Fruit fly (Drosophila melanogaster) whole organism, embryonic: Measurements from ENCODE around the gene CG7183.

Experiments used
- ATbp ChIP-seq: fragments of 200-800 bp; sonication (Bioruptor generic); optimal IDR thresholded peaks from 2 replicates; lab custom pipeline; 2017; ENCODE audit warnings: missing biosample characterization, mild to moderate bottlenecking, missing genetic modification characterization, missing genetic modification reagents
- Aef1 ChIP-seq: fragments of 200-800 bp; sonication (Bioruptor generic); IDR thresholded peaks from 3 replicates; pipeline ENCODE4 v1.3.6; 2022; ENCODE audit warnings: missing biosample characterization, missing genetic modification characterization
- Antp ChIP-seq: fragments of 200-800 bp; sonication (Bioruptor generic); optimal IDR thresholded peaks from 3 replicates; lab custom pipeline; 2016; ENCODE audit warnings: missing biosample characterization, missing genetic modification characterization
- Asciz ChIP-seq: fragments of 200-800 bp; sonication (Bioruptor generic); optimal IDR thresholded peaks from 2 replicates; lab custom pipeline; 2017; ENCODE audit warnings: missing biosample characterization, mild to moderate bottlenecking, missing genetic modification characterization, missing genetic modification reagents
- CG10431 ChIP-seq: fragments of 200-800 bp; sonication (Bioruptor generic); optimal IDR thresholded peaks from 3 replicates; lab custom pipeline; 2018; ENCODE audit warnings: missing biosample characterization, mild to moderate bottlenecking, missing genetic modification characterization
- CG10462 ChIP-seq: fragments of 200-800 bp; sonication (Bioruptor generic); optimal IDR thresholded peaks from 2 replicates; lab custom pipeline; 2016; ENCODE audit warnings: missing biosample characterization, missing genetic modification characterization
- CG10979 ChIP-seq: fragments of 200-800 bp; sonication (Bioruptor generic); optimal IDR thresholded peaks from 2 replicates; lab custom pipeline; 2018; ENCODE audit warnings: missing biosample characterization, mild to moderate bottlenecking, missing genetic modification characterization, moderate library complexity
- CG11398 ChIP-seq: fragments of 200-800 bp; sonication (Bioruptor generic); optimal IDR thresholded peaks from 2 replicates; lab custom pipeline; 2016; ENCODE audit warnings: missing biosample characterization, missing genetic modification characterization
- CG11723 ChIP-seq: fragments of 200-800 bp; sonication (Bioruptor generic); optimal IDR thresholded peaks from 2 replicates; lab custom pipeline; 2017; ENCODE audit warnings: missing biosample characterization, mild to moderate bottlenecking, missing genetic modification characterization
- CG13287 ChIP-seq: fragments of 200-800 bp; sonication (Bioruptor generic); IDR thresholded peaks from 2 replicates; pipeline ENCODE4 v1.3.6; 2022; ENCODE audit warnings: missing biosample characterization, missing genetic modification characterization; ENCODE audit not compliant: partially characterized antibody
- CG14860 ChIP-seq: fragments of 200-800 bp; sonication (Bioruptor generic); IDR thresholded peaks from 3 replicates; pipeline ENCODE4 v1.3.6; 2022; ENCODE audit warnings: missing biosample characterization, missing genetic modification characterization; ENCODE audit not compliant: partially characterized antibody
- CG17385 ChIP-seq: fragments of 200-800 bp; sonication (Bioruptor generic); optimal IDR thresholded peaks from 3 replicates; lab custom pipeline; 2018; ENCODE audit warnings: missing biosample characterization, mild to moderate bottlenecking, missing genetic modification characterization
- CG18599 ChIP-seq: fragments of 200-800 bp; sonication (Bioruptor generic); optimal IDR thresholded peaks from 3 replicates; lab custom pipeline; 2017; ENCODE audit warnings: missing biosample characterization, missing genetic modification characterization, mild to moderate bottlenecking, moderate library complexity, missing genetic modification reagents
- CG18764 ChIP-seq: fragments of 200-800 bp; sonication (Bioruptor generic); optimal IDR thresholded peaks from 3 replicates; lab custom pipeline; 2016; ENCODE audit warnings: missing biosample characterization, missing genetic modification characterization
- CG3281 ChIP-seq: fragments of 200-800 bp; sonication (Bioruptor generic); optimal IDR thresholded peaks from 3 replicates; lab custom pipeline; 2017; ENCODE audit warnings: missing biosample characterization, mild to moderate bottlenecking, missing genetic modification characterization
- CG3838 ChIP-seq: fragments of 200-800 bp; sonication (Bioruptor generic); optimal IDR thresholded peaks from 3 replicates; lab custom pipeline; 2016; ENCODE audit warnings: missing biosample characterization, missing genetic modification characterization
- CG42726 ChIP-seq: fragments of 200-800 bp; sonication (Bioruptor generic); IDR thresholded peaks from 2 replicates; pipeline ENCODE4 v1.3.6; 2022; ENCODE audit warnings: missing biosample characterization, missing genetic modification characterization; ENCODE audit not compliant: partially characterized antibody
- CG43689 ChIP-seq: fragments of 200-800 bp; sonication (Bioruptor generic); IDR thresholded peaks from 2 replicates; pipeline ENCODE4 v1.3.6; 2022; ENCODE audit warnings: missing biosample characterization, missing genetic modification characterization
- CG5180 ChIP-seq: fragments of 200-800 bp; sonication (Bioruptor generic); optimal IDR thresholded peaks from 3 replicates; lab custom pipeline; 2017; ENCODE audit warnings: missing biosample characterization, missing genetic modification characterization, mild to moderate bottlenecking, moderate library complexity, missing genetic modification reagents
- CG7271 ChIP-seq: fragments of 200-800 bp; sonication (Bioruptor generic); optimal IDR thresholded peaks from 2 replicates; lab custom pipeline; 2018; ENCODE audit warnings: missing biosample characterization, mild to moderate bottlenecking, missing genetic modification characterization, moderate library complexity
- CG7786 ChIP-seq: fragments of 200-800 bp; sonication (Bioruptor generic); optimal IDR thresholded peaks from 2 replicates; lab custom pipeline; 2016; ENCODE audit warnings: missing biosample characterization, missing genetic modification characterization
- CG7963 ChIP-seq: fragments of 200-800 bp; sonication (Bioruptor generic); IDR thresholded peaks from 3 replicates; pipeline ENCODE4 v1.3.6; 2022; ENCODE audit warnings: missing biosample characterization, missing genetic modification characterization; ENCODE audit not compliant: partially characterized antibody
- D19A ChIP-seq: fragments of 200-800 bp; optimal IDR thresholded peaks from 3 replicates; lab custom pipeline; 2019; ENCODE audit warnings: missing biosample characterization, mild to moderate bottlenecking, missing genetic modification characterization, moderate library complexity
- Dek ChIP-seq: fragments of 200-800 bp; sonication (Bioruptor generic); optimal IDR thresholded peaks from 3 replicates; lab custom pipeline; 2019; ENCODE audit warnings: missing biosample characterization, mild to moderate bottlenecking, missing genetic modification characterization, moderate library complexity
- E2f1 ChIP-seq: fragments of 200-800 bp; sonication (Bioruptor generic); IDR thresholded peaks from 2 replicates; pipeline ENCODE4 v1.3.6; 2022; ENCODE audit warnings: missing biosample characterization, missing genetic modification characterization
- HLH3B ChIP-seq: fragments of 200-800 bp; sonication (Bioruptor generic); IDR thresholded peaks from 2 replicates; pipeline ENCODE4 v1.3.6; 2022; ENCODE audit warnings: missing biosample characterization, missing genetic modification characterization
- HLHmδ ChIP-seq: fragments of 200-800 bp; sonication (Bioruptor generic); optimal IDR thresholded peaks from 2 replicates; lab custom pipeline; 2018; ENCODE audit warnings: missing biosample characterization, mild to moderate bottlenecking, missing genetic modification characterization, moderate library complexity
- Hr51 ChIP-seq, 2 experiments: fragments of 200-800 bp; sonication (Bioruptor generic); optimal IDR thresholded peaks; 2 replicates in 1 of 2; 3 replicates in 1 of 2; lab custom pipeline; 2016 to 2018; ENCODE audit warnings: missing biosample characterization in 2 of 2, missing genetic modification characterization in 2 of 2, mild to moderate bottlenecking in 1 of 2, moderate library complexity in 1 of 2
- MTF-1 ChIP-seq: fragments of 200-800 bp; sonication (Bioruptor generic); optimal IDR thresholded peaks from 2 replicates; lab custom pipeline; 2018; ENCODE audit warnings: missing biosample characterization, mild to moderate bottlenecking, missing genetic modification characterization, borderline replicate concordance
- Xrp1 ChIP-seq: fragments of 200-800 bp; sonication (Bioruptor generic); IDR thresholded peaks from 2 replicates; pipeline ENCODE4 v1.3.6; 2022; ENCODE audit warnings: missing biosample characterization, missing genetic modification characterization
- YL-1 ChIP-seq: fragments of 200-800 bp; sonication (Bioruptor generic); optimal IDR thresholded peaks from 3 replicates; lab custom pipeline; 2017; ENCODE audit warnings: missing biosample characterization, mild to moderate bottlenecking, missing genetic modification characterization
- amos ChIP-seq: fragments of 200-800 bp; sonication (Bioruptor generic); IDR thresholded peaks from 2 replicates; pipeline ENCODE4 v1.3.6; 2022; ENCODE audit warnings: missing biosample characterization, missing genetic modification characterization; ENCODE audit not compliant: partially characterized antibody
- bab2 ChIP-seq: fragments of 200-800 bp; sonication (Bioruptor generic); optimal IDR thresholded peaks from 2 replicates; lab custom pipeline; 2016; ENCODE audit warnings: missing biosample characterization, missing genetic modification characterization
- danr ChIP-seq: fragments of 200-800 bp; sonication (Bioruptor generic); IDR thresholded peaks from 2 replicates; pipeline ENCODE4 v1.3.6; 2022; ENCODE audit warnings: missing biosample characterization, missing genetic modification characterization
- dati ChIP-seq: fragments of 200-800 bp; sonication (Bioruptor generic); IDR thresholded peaks from 2 replicates; pipeline ENCODE4 v1.3.6; 2022; ENCODE audit warnings: missing biosample characterization, missing genetic modification characterization
- dysf ChIP-seq: fragments of 200-800 bp; sonication (Bioruptor generic); IDR thresholded peaks from 3 replicates; pipeline ENCODE4 v1.3.6; 2022; ENCODE audit warnings: missing biosample characterization, missing genetic modification characterization
- eyg ChIP-seq: fragments of 200-800 bp; sonication (Bioruptor generic); optimal IDR thresholded peaks from 3 replicates; lab custom pipeline; 2016; ENCODE audit warnings: missing biosample characterization, missing genetic modification characterization
- gem ChIP-seq: fragments of 200-800 bp; sonication (Bioruptor generic); optimal IDR thresholded peaks from 2 replicates; lab custom pipeline; 2019; ENCODE audit warnings: missing biosample characterization, mild to moderate bottlenecking, missing genetic modification characterization, moderate library complexity
- klu ChIP-seq: fragments of 200-800 bp; sonication (Bioruptor generic); IDR thresholded peaks from 2 replicates; pipeline ENCODE4 v1.3.6; 2022; ENCODE audit warnings: missing biosample characterization, missing genetic modification characterization
- lbe ChIP-seq: fragments of 200-800 bp; sonication (Bioruptor generic); optimal IDR thresholded peaks from 2 replicates; lab custom pipeline; 2016; ENCODE audit warnings: missing biosample characterization, mild to moderate bottlenecking, missing genetic modification characterization
- mam ChIP-seq: fragments of 200-800 bp; sonication (Bioruptor generic); optimal IDR thresholded peaks from 3 replicates; lab custom pipeline; 2016; ENCODE audit warnings: missing biosample characterization, missing genetic modification characterization
- nau ChIP-seq: fragments of 200-800 bp; sonication (Bioruptor generic); optimal IDR thresholded peaks from 3 replicates; lab custom pipeline; 2017; ENCODE audit warnings: missing biosample characterization, mild to moderate bottlenecking, missing genetic modification characterization, missing genetic modification reagents
- oc ChIP-seq: fragments of 200-800 bp; sonication (Bioruptor generic); optimal IDR thresholded peaks from 2 replicates; lab custom pipeline; 2018; ENCODE audit warnings: missing biosample characterization, mild to moderate bottlenecking, missing genetic modification characterization, moderate library complexity
- pan ChIP-seq, 4 experiments: fragments of >200 bp in 3 of 4; fragments of 200-800 bp in 1 of 4; sonication (Bioruptor generic) in 1 of 4; optimal IDR thresholded peaks in 3 of 4; IDR thresholded peaks in 1 of 4; 2 replicates each; pipeline versions ENCODE4 v1.3.6 to Lab custom; 2017 to 2022; ENCODE audit warnings: missing biosample characterization in 2 of 4, missing genetic modification characterization in 2 of 4, mixed read lengths in 1 of 4
- row ChIP-seq: fragments of 200-800 bp; sonication (Bioruptor generic); IDR thresholded peaks from 3 replicates; pipeline ENCODE4 v1.3.6; 2022; ENCODE audit warnings: missing biosample characterization, missing genetic modification characterization
- salm ChIP-seq: fragments of 200-800 bp; sonication (Bioruptor generic); optimal IDR thresholded peaks from 2 replicates; lab custom pipeline; 2018; ENCODE audit warnings: missing biosample characterization, mild to moderate bottlenecking, missing genetic modification characterization
- sens ChIP-seq: fragments of 200-800 bp; sonication (Bioruptor generic); peaks from one replicate; lab custom pipeline; 2016; ENCODE audit warnings: missing biosample characterization, missing genetic modification characterization
- twi ChIP-seq: fragments of 200-800 bp; optimal IDR thresholded peaks from 2 replicates; lab custom pipeline; 2019; ENCODE audit warnings: missing biosample characterization, mild to moderate bottlenecking, missing genetic modification characterization, moderate library complexity
- yki ChIP-seq: fragments of >200 bp; optimal IDR thresholded peaks from 3 replicates; lab custom pipeline; 2018
- zf30C ChIP-seq: fragments of 200-800 bp; sonication (Bioruptor generic); optimal IDR thresholded peaks from 3 replicates; lab custom pipeline; 2018; ENCODE audit warnings: missing biosample characterization, mild to moderate bottlenecking, missing genetic modification characterization

The CG7183 gene

DNA sequence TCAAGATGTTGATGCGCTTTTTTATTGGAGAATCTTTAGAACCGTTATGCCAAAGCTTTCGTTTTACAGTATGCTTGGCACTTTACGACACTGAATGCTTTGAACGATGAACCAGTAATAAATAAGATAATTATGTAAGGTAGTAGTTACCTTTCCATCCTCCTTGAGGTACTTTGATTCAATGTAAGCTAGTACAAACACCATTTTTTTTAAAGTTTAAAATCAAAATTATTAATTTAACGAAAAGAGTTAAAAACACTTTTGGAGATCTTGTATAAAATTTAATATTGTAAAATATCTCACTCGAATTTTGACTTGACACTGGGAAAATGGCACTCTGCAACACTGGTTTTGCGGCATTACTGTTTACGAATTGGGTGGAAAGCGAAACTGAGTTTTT lies 35.1 kb downstream of the CG7183 start, which contains the start of the genes Arp5 and CG7208 (continued):
- TF ChIP-seq CG14860 = no peak
- peak; percentile 38; the same call in 1 of the 2 replicates for TF ChIP-seq amos (GFP tag; lab: Robert Waterston, UW)
- peak; percentile 70 for TF ChIP-seq Dek (tag; lab: Kevin White, UChicago)
- no peak for TF ChIP-seq MTF-1 (GFP tag; lab: Kevin White, UChicago)
- peak; percentile 60; the same call in 1 of the 2 replicates for TF ChIP-seq klu (GFP tag; lab: Robert Waterston, UW)
- TF ChIP-seq salm (tag; lab: Kevin White, UChicago) = peak; percentile 5
- 0 out of 2 replicates have a peak, but pooled peaks have one; percentile 30 for TF ChIP-seq E2f1 (GFP tag; lab: Robert Waterston, UW)
- no peak for TF ChIP-seq D19A (tag; lab: Kevin White, UChicago)
- peak; percentile 67 for TF ChIP-seq Xrp1 (GFP tag; lab: Robert Waterston, UW)
- TF ChIP-seq CG11723 (GFP tag; lab: Kevin White, UChicago) = no peak
- no peak for TF ChIP-seq HLHmδ (GFP tag; lab: Kevin White, UChicago)
- TF ChIP-seq CG18764 (GFP tag; lab: Kevin White, UChicago) = peak; percentile 52
- TF ChIP-seq CG13287 (GFP tag; lab: Robert Waterston, UW) = peak; percentile 59
- peak; percentile 70 for TF ChIP-seq dysf (GFP tag; lab: Robert Waterston, UW)
- TF ChIP-seq mam (GFP tag; lab: Kevin White, UChicago) = peak; percentile 70
- TF ChIP-seq CG17385 = peak; percentile 63
- TF ChIP-seq HLH3B (GFP tag; lab: Robert Waterston, UW) = no peak
- TF ChIP-seq twi (tag; lab: Kevin White, UChicago) = peak; percentile 37
- TF ChIP-seq bab2 = peak; percentile 59
- no peak for TF ChIP-seq CG5180 (GFP tag; lab: Kevin White, UChicago)
- peak; percentile 58 for TF ChIP-seq CG7786
- no peak for TF ChIP-seq CG10431 (GFP tag; lab: Kevin White, UChicago)
- TF ChIP-seq CG42726 (GFP tag; lab: Robert Waterston, UW) = no peak
- peak; percentile 44 for TF ChIP-seq Aef1
- no peak for TF ChIP-seq gem (tag; lab: Kevin White, UChicago)
- TF ChIP-seq danr (GFP tag; lab: Robert Waterston, UW) = 0 out of 2 replicates have a peak, but pooled peaks have one; percentile 10
- peak; percentile 32 for TF ChIP-seq ATbp (GFP tag; lab: Kevin White, UChicago)
- no peak for TF ChIP-seq CG43689 (GFP tag; lab: Robert Waterston, UW)
- TF ChIP-seq CG3281 (GFP tag; lab: Kevin White, UChicago) = peak; percentile 73
- TF ChIP-seq eyg (GFP tag; lab: Kevin White, UChicago) = no peak
- TF ChIP-seq CG7963 (GFP tag; lab: Robert Waterston, UW) = no peak
- TF ChIP-seq Antp = peak; percentile 17
- peak; percentile 53 for TF ChIP-seq YL-1
- TF ChIP-seq CG10979 (tag; lab: Kevin White, UChicago) = peak; percentile 53
- no peak for TF ChIP-seq CG7271
- no peak for TF ChIP-seq nau (GFP tag; lab: Kevin White, UChicago)
- no peak for TF ChIP-seq oc (tag; lab: Kevin White, UChicago)
- peak; percentile 25 for TF ChIP-seq CG3838 (GFP tag; lab: Kevin White, UChicago)
- no peak for TF ChIP-seq pan (optimal IDR thresholded peaks at IDR 0.05; lab: Kevin White, UChicago)
- TF ChIP-seq pan (GFP tag; optimal IDR thresholded peaks at IDR 0.05 in 1 of 2, IDR thresholded peaks at IDR 0.05 in 1 of 2) = peak in 1 of 2 experiments; percentile 71
- TF ChIP-seq yki = no peak
- peak; percentile 95 for TF ChIP-seq sens (GFP tag; lab: Kevin White, UChicago)
- TF ChIP-seq Asciz (GFP tag; lab: Kevin White, UChicago) = no peak
- TF ChIP-seq row = peak; percentile 84
- TF ChIP-seq dati (GFP tag; lab: Robert Waterston, UW) = no peak
- TF ChIP-seq CG11398 = no peak
- TF ChIP-seq CG18599 (GFP tag; lab: Kevin White, UChicago) = peak; percentile 82
- peak in 1 of 2 experiments; percentile 44 for TF ChIP-seq Hr51 (GFP tag; optimal IDR thresholded peaks at IDR 0.05; lab: Kevin White, UChicago)
- no peak for TF ChIP-seq zf30C (GFP tag; lab: Kevin White, UChicago)
- TF ChIP-seq lbe (GFP tag; lab: Kevin White, UChicago) = peak; percentile 56
- peak; percentile 44 for TF ChIP-seq CG10462 (GFP tag; lab: Kevin White, UChicago)
